Worm (Caenorhabditis elegans) whole organism, L4/young adult: ENCODE data around the gene npr-34.

Source experiments
- W03F9.2 ChIP-seq: fragments of 150-350 bp; optimal IDR thresholded peaks from 2 replicates; lab custom pipeline; 2014; ENCODE audit warnings: missing biosample characterization, missing genetic modification characterization
- dao-5 ChIP-seq: sonication (generic microtip); optimal IDR thresholded peaks from 2 replicates; lab custom pipeline; 2016; ENCODE audit warnings: missing genotype, missing genetic modification characterization, moderate library complexity, missing compliant biosample characterization
- him-1 ChIP-seq: sonication (generic microtip); optimal IDR thresholded peaks from 2 replicates; lab custom pipeline; 2016; ENCODE audit warnings: missing genotype, missing genetic modification reagents, missing genetic modification characterization, missing compliant biosample characterization

The npr-34 gene

DNA sequence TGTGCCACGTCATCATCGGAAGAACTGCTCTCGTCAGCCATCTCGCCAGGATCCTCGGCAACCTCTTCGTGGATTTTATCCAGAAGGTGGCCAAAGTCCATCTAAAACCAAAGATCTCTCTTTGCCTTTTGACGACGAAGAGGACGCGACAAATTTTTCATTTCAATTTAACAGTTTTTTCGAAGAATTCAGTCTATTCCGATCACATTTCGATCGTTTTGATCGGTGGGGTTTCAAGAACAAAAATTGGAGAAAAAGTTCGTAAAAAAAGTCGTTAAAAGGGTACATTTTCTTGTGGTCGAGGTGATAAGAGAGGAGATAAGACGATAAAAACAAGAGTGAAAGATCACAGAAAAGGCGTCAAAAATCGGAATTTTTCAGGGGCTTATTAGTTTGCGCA, 5.6 kb downstream of the npr-34 start, which contains the start of gene glna-1:
Gene glna-1, minus strand, starts transcription at position 101 of the 400 bp plus-strand sequence.
- TF ChIP-seq him-1 (tag; lab: Kevin White, UChicago) (no peak), W03F9.2 (no peak), dao-5 (tag; lab: Kevin White, UChicago) (no peak)

DNA sequence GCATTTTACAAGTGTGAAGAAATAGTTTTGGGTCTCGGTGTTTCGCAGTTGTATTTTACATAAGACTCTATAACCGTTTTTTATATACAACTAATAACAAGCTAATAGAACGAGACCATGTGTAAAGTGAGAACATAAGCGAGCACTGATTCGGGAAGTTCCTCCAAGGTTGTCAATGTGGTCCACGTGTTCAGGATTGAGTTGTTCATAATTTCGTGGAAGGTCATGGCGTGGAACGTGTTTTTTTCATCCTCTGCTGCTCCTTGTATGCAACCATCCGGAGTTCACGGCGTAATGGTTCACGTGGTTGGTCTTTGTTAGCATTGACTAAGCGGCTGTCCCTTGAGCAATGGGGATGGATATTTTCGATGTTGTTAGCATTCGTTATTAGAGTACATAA, 10.9 kb downstream of the npr-34 start:
- TF ChIP-seq him-1 (tag; lab: Kevin White, UChicago) (no peak), dao-5 (tag; lab: Kevin White, UChicago) (no peak), W03F9.2 (no peak)

DNA sequence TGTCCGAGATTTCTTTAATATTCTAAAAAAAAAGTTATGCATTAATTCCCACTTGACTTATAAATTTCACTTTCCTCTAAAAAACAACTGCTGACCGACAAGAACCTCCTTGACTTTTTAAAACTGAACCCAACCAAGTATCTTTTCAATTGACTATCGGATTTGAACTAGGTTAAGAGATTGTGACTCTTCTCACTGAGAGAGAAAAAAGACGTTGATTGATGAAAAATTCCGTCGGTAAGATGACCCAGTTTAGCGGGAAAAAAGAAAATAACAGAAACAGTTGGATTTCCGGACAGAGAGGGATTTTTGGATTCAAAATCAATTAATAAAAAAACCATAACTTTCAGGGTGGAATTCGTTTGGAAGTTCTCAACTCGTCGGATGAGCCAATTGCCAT, 32.6 kb downstream of the npr-34 start:
- TF ChIP-seq him-1 (tag; lab: Kevin White, UChicago) = no peak
- no peak for TF ChIP-seq dao-5 (tag; lab: Kevin White, UChicago)
- TF ChIP-seq W03F9.2 = no peak

DNA sequence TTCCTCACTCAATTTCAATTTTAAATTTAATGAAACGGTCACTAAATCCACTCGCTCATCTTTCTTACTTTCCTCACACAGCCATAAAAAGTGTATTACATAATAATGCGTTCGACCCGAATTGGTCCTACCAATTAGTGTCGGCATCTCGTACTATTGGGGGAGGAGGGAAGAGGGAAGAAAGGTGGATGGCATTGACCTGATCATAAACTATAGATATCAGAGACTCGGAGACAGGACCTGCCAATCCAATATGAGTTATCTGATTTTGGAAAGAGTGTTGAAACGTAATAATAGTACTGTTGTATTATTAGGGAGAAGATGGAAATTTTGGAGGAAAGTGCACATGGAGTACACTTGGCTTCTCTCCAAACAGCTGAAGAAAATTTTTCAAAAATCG, 33.1 kb downstream of the npr-34 start:
- TF ChIP-seq W03F9.2 (no peak), dao-5 (tag; lab: Kevin White, UChicago) (no peak), him-1 (tag; lab: Kevin White, UChicago) (no peak)

DNA sequence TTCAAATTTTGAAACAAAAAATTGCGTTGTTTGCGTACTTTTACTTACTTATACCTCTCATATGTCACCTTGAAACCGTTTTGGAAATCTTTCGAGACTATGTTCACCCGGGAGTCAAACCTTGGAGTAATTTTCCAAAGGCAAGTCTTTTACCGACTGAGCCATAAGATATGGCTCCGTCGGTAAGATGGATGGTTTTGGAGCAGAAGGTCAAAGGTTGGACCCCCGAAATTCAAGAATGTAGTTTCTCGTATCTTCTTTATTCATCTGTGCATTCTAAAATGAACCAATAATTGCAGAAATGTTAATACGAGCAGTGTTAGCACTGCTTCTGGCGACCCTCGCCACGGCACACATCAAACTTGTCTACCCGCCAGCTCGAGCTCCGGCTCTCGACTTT, 33.8 kb downstream of the npr-34 start, which contains the start of gene C09F9.2:
Gene C09F9.2, plus strand, starts transcription at position 301 of the 400 bp plus-strand sequence.
- TF ChIP-seq dao-5 (tag; lab: Kevin White, UChicago) (no peak), him-1 (tag; lab: Kevin White, UChicago) (no peak), W03F9.2 (no peak)

DNA sequence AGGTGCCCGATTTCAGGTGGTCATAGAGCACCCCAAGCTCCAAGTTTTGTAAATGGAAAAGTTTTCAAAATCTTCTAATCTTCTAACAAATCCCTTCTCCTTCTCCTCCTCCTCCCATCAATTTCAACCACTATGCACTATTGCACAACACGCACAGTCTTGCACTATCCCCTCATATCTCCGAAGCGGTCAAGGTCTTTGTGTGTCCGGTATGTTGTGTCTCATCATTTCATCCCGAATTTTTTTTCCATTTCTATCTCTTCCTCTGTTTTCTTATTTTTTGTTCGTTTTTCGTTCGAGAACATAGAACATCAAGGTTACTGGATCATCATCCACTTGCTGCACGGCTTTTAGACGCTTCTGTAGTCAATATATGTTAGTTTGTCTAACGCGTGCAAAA, 34.8 kb downstream of the npr-34 start:
- TF ChIP-seq dao-5 (tag; lab: Kevin White, UChicago) (no peak), him-1 (tag; lab: Kevin White, UChicago) (no peak), W03F9.2 (no peak)

DNA sequence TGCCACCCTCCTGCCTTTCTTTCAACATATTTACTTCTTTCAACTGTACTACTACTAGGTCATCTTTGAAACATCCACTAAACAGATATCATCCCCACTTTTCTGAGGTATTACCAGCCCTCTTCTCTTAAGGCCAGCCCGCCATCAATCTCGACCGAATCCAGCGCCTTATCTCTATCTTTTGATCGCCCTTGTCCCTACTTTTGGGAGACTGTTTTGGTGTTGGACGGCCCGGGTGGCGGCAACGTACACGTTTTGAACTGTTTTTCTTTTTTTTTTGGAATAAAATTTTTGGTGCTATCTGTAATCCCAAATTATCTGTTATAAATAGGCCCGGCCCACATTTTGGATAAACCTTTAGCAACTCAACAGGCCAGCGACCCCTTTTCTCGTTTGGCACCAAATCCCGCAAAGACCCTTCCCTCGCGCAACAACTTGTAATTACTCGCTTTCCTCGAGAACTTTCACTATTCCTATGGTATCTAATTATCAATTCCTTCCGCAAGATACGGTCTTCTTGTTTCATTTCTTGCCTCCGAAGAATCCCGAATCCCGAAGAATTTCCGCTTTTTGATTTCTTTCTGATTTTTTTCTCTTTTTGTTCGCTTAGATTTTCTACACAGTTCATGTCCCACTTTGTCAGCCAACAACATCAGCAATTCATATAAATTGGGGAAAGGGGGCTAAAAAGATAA, 35.7 kb downstream of the npr-34 start:
- TF ChIP-seq W03F9.2 = no peak
- TF ChIP-seq him-1 (tag; lab: Kevin White, UChicago) = no peak
- TF ChIP-seq dao-5 (tag; lab: Kevin White, UChicago) = no peak

DNA sequence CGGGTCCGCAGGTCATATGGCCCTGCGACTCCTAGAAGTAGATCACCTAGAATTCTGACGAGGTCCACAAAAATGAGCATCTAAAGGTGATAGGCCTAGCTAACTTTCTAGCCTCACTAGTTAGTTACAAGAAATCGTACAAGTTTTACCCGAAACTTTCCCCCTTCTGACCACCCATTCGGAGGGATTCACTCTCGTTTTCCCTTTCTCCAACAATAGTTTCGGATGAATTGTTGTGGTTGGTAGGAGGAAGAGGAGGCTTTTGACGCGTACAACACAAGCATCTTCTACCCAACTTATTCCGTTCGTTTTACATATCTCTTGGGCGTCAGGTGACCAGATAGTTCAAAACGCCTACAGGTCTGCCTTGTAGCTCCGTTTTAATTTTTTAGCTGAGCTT, 37.5 kb downstream of the npr-34 start:
- TF ChIP-seq W03F9.2 = no peak
- TF ChIP-seq him-1 (tag; lab: Kevin White, UChicago) = no peak
- TF ChIP-seq dao-5 (tag; lab: Kevin White, UChicago) = no peak

DNA sequence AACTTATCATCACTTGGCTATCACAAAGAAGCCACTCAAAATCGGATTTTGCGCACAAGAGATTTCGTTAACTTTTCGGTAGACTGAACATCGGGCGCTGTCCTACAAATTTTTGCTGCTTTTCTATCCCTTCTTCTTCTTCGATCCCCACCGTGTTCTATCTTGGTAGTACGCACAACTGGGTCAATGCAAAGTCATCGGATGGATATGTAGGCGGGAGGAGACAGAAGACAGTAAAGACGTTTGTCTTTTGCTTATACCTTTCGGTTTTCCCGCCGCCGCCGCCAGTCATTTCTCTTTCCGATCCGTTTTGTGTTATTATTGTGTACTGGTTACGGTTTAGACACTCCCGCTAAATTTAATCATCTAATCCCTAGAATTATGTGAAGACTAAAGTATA, 38.9 kb downstream of the npr-34 start:
- no peak for TF ChIP-seq W03F9.2
- no peak for TF ChIP-seq him-1 (tag; lab: Kevin White, UChicago)
- no peak for TF ChIP-seq dao-5 (tag; lab: Kevin White, UChicago)

DNA sequence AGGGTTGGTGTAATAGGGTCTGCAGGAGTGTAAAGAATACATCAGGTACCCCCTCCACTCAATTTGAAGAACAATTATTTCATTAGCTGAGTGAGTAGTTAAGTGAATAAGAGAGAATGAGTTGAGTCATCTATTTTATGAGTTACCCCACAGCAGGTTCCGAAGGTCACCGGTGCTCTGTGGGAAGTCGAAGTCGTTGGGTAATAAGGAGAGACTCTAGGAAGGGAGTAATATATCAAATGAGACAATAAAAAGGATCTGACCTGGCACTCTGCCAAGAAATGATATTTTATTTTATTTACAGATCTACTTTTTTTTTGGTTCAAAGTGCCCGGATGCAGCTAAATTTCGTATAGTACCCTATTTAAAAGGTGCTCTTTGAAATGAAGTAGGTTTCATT, 41.0 kb downstream of the npr-34 start, which contains the start of gene C09F9.1:
Gene C09F9.1, plus strand, starts transcription at position 301 of the 400 bp plus-strand sequence.
- TF ChIP-seq W03F9.2 (no peak), dao-5 (tag; lab: Kevin White, UChicago) (no peak), him-1 (tag; lab: Kevin White, UChicago) (no peak)

DNA sequence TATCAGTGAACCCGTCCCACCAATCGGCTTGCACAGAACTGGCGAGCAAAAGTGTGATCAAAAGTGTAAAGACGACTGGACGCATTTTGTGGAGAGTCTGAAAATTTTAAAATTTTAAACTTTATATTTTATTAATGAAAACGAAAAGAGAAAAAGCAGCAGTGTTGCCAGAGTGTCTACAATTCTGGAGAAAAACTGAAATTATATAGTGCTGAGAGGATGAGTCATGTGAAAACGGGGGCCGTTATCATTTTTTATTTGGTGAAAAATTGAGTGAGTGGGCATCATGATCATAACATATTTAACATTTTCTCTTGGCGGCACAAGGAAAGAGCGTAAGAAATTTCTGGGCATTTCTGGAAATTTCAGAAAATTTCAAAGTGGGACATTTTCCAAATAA, 43.8 kb downstream of the npr-34 start, which contains the start of gene K02B7.3:
Gene K02B7.3, minus strand, starts transcription at position 101 of the 400 bp plus-strand sequence.
- TF ChIP-seq him-1 (tag; lab: Kevin White, UChicago) = no peak
- no peak for TF ChIP-seq W03F9.2
- TF ChIP-seq dao-5 (tag; lab: Kevin White, UChicago) = no peak
